Worm (Caenorhabditis elegans) whole organism, L3 larva: ENCODE results near the gene T19D12.2.
A peak's percentile ranks its signal among the peaks of the same experiment; 100 is the strongest.
"Not testable (repeated sequence)": the region's sequence is repeated elsewhere in the genome, so short reads cannot be mapped to it uniquely, and the experiment has no call there.

Experiments
- R02D3.7 ChIP-seq: fragments of 150-350 bp; optimal IDR thresholded peaks from 2 replicates; lab custom pipeline; 2014; ENCODE audit warnings: missing biosample characterization, missing genetic modification characterization
- ZK546.5 ChIP-seq: sonication (generic microtip); optimal IDR thresholded peaks from 2 replicates; lab custom pipeline; 2017; ENCODE audit warnings: missing biosample characterization, missing genetic modification characterization
- aly-2 ChIP-seq: fragments of 150-350 bp; optimal IDR thresholded peaks from 2 replicates; lab custom pipeline; 2014; ENCODE audit warnings: missing biosample characterization, missing genetic modification characterization
- ama-1 ChIP-seq: fragments of 150-350 bp; optimal IDR thresholded peaks from 2 replicates; lab custom pipeline; 2018
- ceh-16 ChIP-seq: sonication (generic microtip); optimal IDR thresholded peaks from 2 replicates; lab custom pipeline; 2017; ENCODE audit warnings: missing biosample characterization, missing genetic modification characterization
- ceh-28 ChIP-seq: fragments of 150-350 bp; optimal IDR thresholded peaks from 2 replicates; lab custom pipeline; 2014; ENCODE audit warnings: missing biosample characterization, missing genetic modification reagents, missing genetic modification characterization
- ceh-9 ChIP-seq: sonication (generic microtip); optimal IDR thresholded peaks from 2 replicates; lab custom pipeline; 2018; ENCODE audit warnings: missing biosample characterization, missing genetic modification characterization
- daf-12 ChIP-seq: fragments of 150-350 bp; optimal IDR thresholded peaks from 2 replicates; lab custom pipeline; 2014; ENCODE audit warnings: missing biosample characterization, missing genetic modification reagents, missing genetic modification characterization
- egl-27 ChIP-seq: sonication (generic microtip); optimal IDR thresholded peaks from 4 replicates; lab custom pipeline; 2017; ENCODE audit warnings: missing biosample characterization, missing genetic modification reagents, missing genetic modification characterization
- egl-5 ChIP-seq: fragments of 150-350 bp; optimal IDR thresholded peaks from 2 replicates; lab custom pipeline; 2017; ENCODE audit warnings: missing biosample characterization, missing genetic modification reagents, missing genetic modification characterization, inconsistent platforms
- elt-1 ChIP-seq: fragments of 150-350 bp; optimal IDR thresholded peaks from 2 replicates; lab custom pipeline; 2014; ENCODE audit warnings: missing biosample characterization, missing genetic modification characterization
- elt-2 ChIP-seq: sonication (generic microtip); optimal IDR thresholded peaks from 2 replicates; lab custom pipeline; 2016; ENCODE audit warnings: missing genetic modification reagents, mild to moderate bottlenecking, missing genetic modification characterization, missing compliant biosample characterization
- elt-3 ChIP-seq, 3 experiments: fragments of 150-350 bp in 1 of 3; sonication (generic microtip) in 2 of 3; optimal IDR thresholded peaks; 2 replicates in 2 of 3; 4 replicates in 1 of 3; lab custom pipeline; 2014 to 2017; ENCODE audit warnings: missing biosample characterization in 3 of 3, missing genetic modification characterization in 3 of 3
- fkh-2 ChIP-seq: fragments of 150-350 bp; optimal IDR thresholded peaks from 2 replicates; lab custom pipeline; 2014; ENCODE audit warnings: missing biosample characterization, missing genetic modification reagents, missing genetic modification characterization
- fos-1 ChIP-seq: fragments of 150-350 bp; optimal IDR thresholded peaks from 2 replicates; lab custom pipeline; 2014; ENCODE audit warnings: missing biosample characterization, missing genetic modification characterization
- jun-1 ChIP-seq: fragments of 150-350 bp; optimal IDR thresholded peaks from 2 replicates; lab custom pipeline; 2014; ENCODE audit warnings: missing biosample characterization, missing genetic modification reagents, missing genetic modification characterization
- lsy-12 ChIP-seq: sonication (generic microtip); optimal IDR thresholded peaks from 2 replicates; lab custom pipeline; 2016; ENCODE audit warnings: mild to moderate bottlenecking, missing genetic modification characterization, missing compliant biosample characterization
- mdl-1 ChIP-seq: fragments of 150-350 bp; optimal IDR thresholded peaks from 2 replicates; lab custom pipeline; 2014; ENCODE audit warnings: missing biosample characterization, missing genetic modification characterization
- mml-1 ChIP-seq: fragments of 150-350 bp; sonication (generic microtip); optimal IDR thresholded peaks from 3 replicates; lab custom pipeline; 2014; ENCODE audit warnings: missing biosample characterization, missing genetic modification characterization
- nfya-1 ChIP-seq: sonication (generic microtip); optimal IDR thresholded peaks from 2 replicates; lab custom pipeline; 2017; ENCODE audit warnings: missing genetic modification characterization, mild to moderate bottlenecking, missing compliant biosample characterization, antibody characterized with exemption, moderate library complexity; ENCODE audit not compliant: insufficient read depth
- nhr-11 ChIP-seq: fragments of 150-350 bp; optimal IDR thresholded peaks from 2 replicates; lab custom pipeline; 2014; ENCODE audit warnings: missing biosample characterization, missing genetic modification characterization
- nhr-12 ChIP-seq: fragments of 150-350 bp; optimal IDR thresholded peaks from 2 replicates; lab custom pipeline; 2014; ENCODE audit warnings: missing biosample characterization, missing genetic modification characterization
- nhr-23 ChIP-seq: fragments of 150-350 bp; optimal IDR thresholded peaks from 2 replicates; lab custom pipeline; 2014; ENCODE audit warnings: missing biosample characterization, missing genetic modification reagents, missing genetic modification characterization
- nhr-237 ChIP-seq: fragments of 150-350 bp; optimal IDR thresholded peaks from 2 replicates; lab custom pipeline; 2014; ENCODE audit warnings: missing biosample characterization, missing genetic modification characterization
- nhr-25 ChIP-seq: sonication (generic microtip); optimal IDR thresholded peaks from 2 replicates; lab custom pipeline; 2017; ENCODE audit warnings: missing biosample characterization, missing genetic modification characterization
- nhr-28 ChIP-seq: fragments of 150-350 bp; optimal IDR thresholded peaks from 2 replicates; lab custom pipeline; 2014; ENCODE audit warnings: missing biosample characterization, missing genetic modification characterization
- nhr-43 ChIP-seq: sonication (generic microtip); optimal IDR thresholded peaks from 2 replicates; lab custom pipeline; 2016; ENCODE audit warnings: mild to moderate bottlenecking, missing genetic modification characterization, missing compliant biosample characterization; ENCODE audit not compliant: poor library complexity, severe bottlenecking
- nhr-67 ChIP-seq: fragments of 150-350 bp; optimal IDR thresholded peaks from 2 replicates; lab custom pipeline; 2014; ENCODE audit warnings: missing biosample characterization, missing genetic modification characterization
- nhr-76 ChIP-seq: fragments of 150-350 bp; sonication (generic microtip); optimal IDR thresholded peaks from 5 replicates; lab custom pipeline; 2014; ENCODE audit warnings: missing biosample characterization, missing genetic modification characterization
- nhr-77 ChIP-seq: fragments of 150-350 bp; optimal IDR thresholded peaks from 2 replicates; lab custom pipeline; 2014; ENCODE audit warnings: missing biosample characterization, missing genetic modification characterization
- pha-4 ChIP-seq: fragments of 150-350 bp; optimal IDR thresholded peaks from 2 replicates; lab custom pipeline; 2014; ENCODE audit warnings: missing biosample characterization, missing genetic modification reagents, missing genetic modification characterization
- pqm-1 ChIP-seq: fragments of 150-350 bp; optimal IDR thresholded peaks from 2 replicates; lab custom pipeline; 2017; ENCODE audit warnings: missing biosample characterization, missing genetic modification characterization, inconsistent platforms
- sea-2 ChIP-seq: fragments of 150-350 bp; sonication (generic microtip); optimal IDR thresholded peaks from 4 replicates; lab custom pipeline; 2014; ENCODE audit warnings: missing biosample characterization, missing genetic modification reagents, missing genetic modification characterization
- skn-1 ChIP-seq: fragments of 150-350 bp; optimal IDR thresholded peaks from 2 replicates; lab custom pipeline; 2014; ENCODE audit warnings: missing biosample characterization, missing genetic modification characterization
- unc-39 ChIP-seq: sonication (generic microtip); optimal IDR thresholded peaks from 4 replicates; lab custom pipeline; 2017; ENCODE audit warnings: missing biosample characterization, missing genetic modification characterization
- unc-62 ChIP-seq: fragments of 150-350 bp; sonication (generic microtip); optimal IDR thresholded peaks from 4 replicates; lab custom pipeline; 2014; ENCODE audit warnings: missing biosample characterization, missing genetic modification reagents, missing genetic modification characterization
- zag-1 ChIP-seq: fragments of 150-350 bp; optimal IDR thresholded peaks from 2 replicates; lab custom pipeline; 2014; ENCODE audit warnings: missing biosample characterization, missing genetic modification characterization
- ztf-11 ChIP-seq: fragments of 150-350 bp; optimal IDR thresholded peaks from 2 replicates; lab custom pipeline; 2014; ENCODE audit warnings: missing biosample characterization, missing genetic modification characterization
- ztf-4 ChIP-seq: fragments of 150-350 bp; optimal IDR thresholded peaks from 2 replicates; lab custom pipeline; 2014; ENCODE audit warnings: missing biosample characterization, missing genetic modification characterization

Gene T19D12.2

DNA sequence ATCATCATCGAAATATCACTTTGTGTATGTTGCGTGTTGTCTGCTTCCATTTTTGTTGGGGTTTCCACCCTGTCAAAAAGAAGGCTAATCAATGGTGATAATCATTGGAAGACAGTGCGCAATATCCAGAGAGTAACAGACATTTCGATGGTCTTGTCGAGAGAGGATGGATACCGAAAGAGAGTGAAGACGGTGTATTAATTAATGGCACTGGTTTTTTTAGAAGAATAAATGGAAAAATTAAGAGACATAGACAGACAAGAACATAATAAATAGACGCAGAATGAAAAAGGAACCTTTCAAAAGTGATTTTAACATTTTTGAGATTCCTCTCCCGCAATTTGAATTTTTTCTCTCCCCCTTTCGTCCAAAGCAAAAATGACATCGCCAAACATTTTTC, 42.1 kb upstream of the T19D12.2 start:
- TF ChIP-seq fkh-2 (tag; lab: Kevin White, UChicago) = no peak
- no peak for TF ChIP-seq nhr-67
- TF ChIP-seq nhr-11 (tag; lab: Kevin White, UChicago) = no peak
- TF ChIP-seq skn-1 = no peak
- no peak for TF ChIP-seq ceh-16 (tag; lab: Kevin White, UChicago)
- TF ChIP-seq elt-1 = no peak
- TF ChIP-seq nhr-237 (tag; lab: Kevin White, UChicago) = no peak
- no peak for TF ChIP-seq mml-1
- TF ChIP-seq nhr-28 = no peak
- peak; percentile 46 for TF ChIP-seq nhr-23 (tag; lab: Kevin White, UChicago)
- TF ChIP-seq nhr-76 (tag; lab: Kevin White, UChicago) = no peak
- no peak for TF ChIP-seq jun-1 (tag; lab: Kevin White, UChicago)
- no peak for TF ChIP-seq nfya-1
- TF ChIP-seq egl-27 (tag; lab: Kevin White, UChicago) = no peak
- TF ChIP-seq nhr-12 = no peak
- TF ChIP-seq nhr-25 (tag; lab: Kevin White, UChicago) = peak; percentile 10
- no peak for TF ChIP-seq sea-2 (GFP tag; lab: Kevin White, UChicago)
- TF ChIP-seq nhr-43 (tag; lab: Kevin White, UChicago) = peak; percentile 19
- TF ChIP-seq ztf-4 = no peak
- TF ChIP-seq ceh-9 = no peak
- TF ChIP-seq fos-1 (tag; lab: Kevin White, UChicago) = no peak
- TF ChIP-seq ama-1 (lab: Kevin White, UChicago) = no peak
- TF ChIP-seq zag-1 (tag; lab: Kevin White, UChicago) = no peak
- no peak for TF ChIP-seq ztf-11
- no peak for TF ChIP-seq unc-39
- TF ChIP-seq lsy-12 (tag; lab: Kevin White, UChicago) = no peak
- TF ChIP-seq elt-3 (tag; optimal IDR thresholded peaks at IDR 0.05; lab: Kevin White, UChicago) = peak in 1 of 3 experiments; percentile 27
- TF ChIP-seq elt-2 (tag; lab: Kevin White, UChicago) = no peak
- TF ChIP-seq aly-2 (tag; lab: Kevin White, UChicago) = no peak
- peak; percentile 4 for TF ChIP-seq ceh-28 (tag; lab: Kevin White, UChicago)
- TF ChIP-seq ZK546.5 (tag; lab: Kevin White, UChicago) = no peak
- TF ChIP-seq unc-62 (GFP tag; lab: Kevin White, UChicago) = no peak
- no peak for TF ChIP-seq R02D3.7 (tag; lab: Kevin White, UChicago)
- TF ChIP-seq mdl-1 = no peak

DNA sequence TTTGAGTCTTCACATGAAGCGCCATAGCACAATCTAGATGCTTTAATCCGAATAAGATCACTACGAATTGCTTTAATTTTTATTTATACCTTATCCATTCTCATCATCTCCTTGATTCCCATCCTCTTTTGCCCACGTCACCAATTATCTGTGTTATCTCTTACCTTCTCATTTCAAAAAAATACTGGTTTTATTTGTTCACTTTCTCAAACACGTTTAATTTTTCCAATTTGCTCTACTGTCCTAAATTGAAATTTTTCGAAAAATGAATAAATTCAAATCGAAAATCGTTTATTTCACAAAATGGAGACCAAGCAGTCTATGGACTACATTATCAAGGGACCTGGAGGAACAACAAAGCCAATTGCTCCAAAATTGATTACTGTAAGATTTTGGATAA, 39.2 kb upstream of the T19D12.2 start, which contains the start of gene F54H5.3:
F54H5.3 (plus strand) TSS at position 301 of the 400 bp plus-strand sequence.
- TF ChIP-seq ztf-11 (no peak), ceh-28 (tag; lab: Kevin White, UChicago) (no peak), egl-5 (tag; lab: Kevin White, UChicago) (no peak), R02D3.7 (tag; lab: Kevin White, UChicago) (no peak), elt-3 (tag; optimal IDR thresholded peaks at IDR 0.05; lab: Kevin White, UChicago) (no peak), jun-1 (tag; lab: Kevin White, UChicago) (no peak), sea-2 (GFP tag; lab: Kevin White, UChicago) (no peak), nfya-1 (no peak), pqm-1 (tag; lab: Kevin White, UChicago) (no peak), mml-1 (no peak), nhr-11 (tag; lab: Kevin White, UChicago) (no peak), daf-12 (tag; lab: Kevin White, UChicago) (no peak), skn-1 (no peak), elt-1 (no peak), nhr-43 (tag; lab: Kevin White, UChicago) (no peak)

DNA sequence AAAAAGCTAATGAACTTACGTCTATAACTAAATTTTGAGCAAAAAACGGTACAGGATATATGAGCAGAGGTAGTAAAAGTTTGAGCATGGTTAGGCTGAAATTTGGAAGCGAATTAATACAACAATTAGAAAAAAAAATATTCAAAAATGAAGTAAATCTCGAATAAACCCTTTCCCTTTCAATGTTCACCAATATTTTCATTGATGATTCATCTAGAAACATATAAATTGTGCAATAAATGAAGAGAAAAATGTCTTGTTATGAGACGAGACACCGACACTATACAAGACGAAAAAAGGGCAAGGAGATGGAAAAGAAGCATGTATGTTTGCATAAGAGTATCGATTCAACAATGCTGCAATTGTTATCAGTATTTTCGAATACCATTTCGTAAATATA, 35.8 kb upstream of the T19D12.2 start, which contains the start of gene F54H5.14:
F54H5.14 (minus strand) TSS at position 101 of the 400 bp plus-strand sequence.
- TF ChIP-seq pha-4 (tag; lab: Kevin White, UChicago) = peak; percentile 44
- peak; percentile 45 for TF ChIP-seq elt-2 (tag; lab: Kevin White, UChicago)
- peak; percentile 30 for TF ChIP-seq pqm-1 (tag; lab: Kevin White, UChicago)
- TF ChIP-seq nhr-12 = no peak

DNA sequence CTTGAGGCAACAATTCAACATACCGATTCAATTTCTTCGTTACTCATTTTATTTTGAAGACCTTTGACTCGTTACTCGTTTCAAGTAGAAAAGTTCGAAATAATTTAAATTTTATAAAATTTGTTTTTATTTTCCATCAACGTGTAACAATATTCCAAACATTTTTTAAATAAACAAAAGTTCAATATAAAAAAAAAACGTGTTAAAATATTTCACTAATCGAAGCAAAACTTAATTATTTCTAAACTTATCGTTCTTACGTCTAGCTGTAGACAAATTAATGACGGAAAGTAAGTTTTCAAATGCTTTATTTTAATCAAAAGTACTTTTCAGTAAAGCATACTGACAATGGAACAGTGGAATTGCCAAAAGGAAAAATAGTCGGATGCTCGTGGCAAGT, 34.0 kb upstream of the T19D12.2 start, which contains the start of the genes F54H5.5 and F54H5.2:
F54H5.5 (minus strand) TSS at position 101 of the 400 bp plus-strand sequence.
F54H5.2 (plus strand) TSS at position 303 of the 400 bp plus-strand sequence.
- not testable (repeated sequence) for TF ChIP-seq nhr-25 (tag; lab: Kevin White, UChicago); nhr-77; mdl-1
- TF ChIP-seq, all 47 proteins: peak for 0; not testable (repeated sequence) for 47
